Fruit fly (Drosophila melanogaster): ENCODE measurements around the gene Tspo.

Gene Tspo

DNA sequence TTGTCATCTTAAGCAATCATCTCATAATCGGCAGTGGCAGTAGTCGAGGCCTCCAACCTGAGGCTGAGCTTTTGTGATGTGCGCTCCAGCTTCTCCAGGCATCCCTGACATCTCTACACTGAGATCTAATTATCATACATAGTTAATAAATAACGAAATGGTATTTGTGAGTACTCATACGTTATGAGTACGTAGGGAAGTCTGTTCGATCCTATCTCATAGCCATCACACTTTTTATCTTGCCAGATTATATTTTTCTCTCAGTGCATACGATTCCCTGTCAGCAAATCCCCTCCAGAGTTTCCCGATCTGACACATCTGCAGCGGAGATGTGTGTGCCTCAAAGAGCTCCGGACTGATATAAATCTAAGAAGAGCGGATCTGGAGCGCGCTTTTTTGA is 50.1 kb downstream of the Tspo start:
- peak; percentile 12 for TF ChIP-seq h (GFP tag; optimal IDR thresholded peaks at IDR 0.05)
- TF ChIP-seq Vsx2 (GFP tag; optimal IDR thresholded peaks at IDR 0.05; ENCODE audit: partially characterized antibody) = no peak
- no peak for TF ChIP-seq psq (GFP tag; optimal IDR thresholded peaks at IDR 0.05)
- TF ChIP-seq Dif (GFP tag; optimal IDR thresholded peaks at IDR 0.05; ENCODE audit: partially characterized antibody) = no peak
- no peak for TF ChIP-seq fru (GFP tag; optimal IDR thresholded peaks at IDR 0.05)
- no peak for TF ChIP-seq dsf (GFP tag; optimal IDR thresholded peaks at IDR 0.05; ENCODE audit: borderline replicate concordance)
- no peak for TF ChIP-seq CG9705 (GFP tag; optimal IDR thresholded peaks at IDR 0.05)
- TF ChIP-seq br (GFP tag; optimal IDR thresholded peaks at IDR 0.05) = no peak
- TF ChIP-seq sv (GFP tag; optimal IDR thresholded peaks at IDR 0.05) = no peak
- TF ChIP-seq foxo (GFP tag; optimal IDR thresholded peaks at IDR 0.05) = peak in 1 of 2 experiments; percentile 19
- TF ChIP-seq usp (GFP tag; optimal IDR thresholded peaks at IDR 0.05) = no peak
- no peak for TF ChIP-seq sage (GFP tag; optimal IDR thresholded peaks at IDR 0.05)
- no peak for TF ChIP-seq ey (GFP tag; optimal IDR thresholded peaks at IDR 0.05)
- TF ChIP-seq CG32264 (GFP tag; optimal IDR thresholded peaks at IDR 0.05) = no peak
- TF ChIP-seq jim (GFP tag; optimal IDR thresholded peaks at IDR 0.05) = no peak
- no peak for TF ChIP-seq Hnf4 (GFP tag; optimal IDR thresholded peaks at IDR 0.05)
- TF ChIP-seq N (GFP tag; optimal IDR thresholded peaks at IDR 0.05) = no peak
- TF ChIP-seq lola (GFP tag; optimal IDR thresholded peaks at IDR 0.05) = no peak
